Fruit fly (Drosophila melanogaster) whole organism, pupa: ENCODE data around the gene CG10469.

ENCODE experiments used
- CG13204 ChIP-seq: fragments of 200-800 bp; sonication (Bioruptor generic); optimal IDR thresholded peaks from 2 replicates; lab custom pipeline; 2018; ENCODE audit warnings: missing biosample characterization, mild to moderate bottlenecking, missing genetic modification characterization, moderate library complexity
- CG4496 ChIP-seq: fragments of 200-800 bp; sonication (Bioruptor generic); IDR thresholded peaks from 3 replicates; pipeline ENCODE4 v1.3.6; 2022; ENCODE audit warnings: missing biosample characterization, missing genetic modification characterization
- Ets98B ChIP-seq: fragments of 200-800 bp; sonication (Bioruptor generic); IDR thresholded peaks from 2 replicates; pipeline ENCODE4 v1.3.6; 2022; ENCODE audit warnings: missing biosample characterization, missing genetic modification characterization
- Snoo ChIP-seq: fragments of 200-800 bp; sonication (Bioruptor generic); optimal IDR thresholded peaks from 3 replicates; lab custom pipeline; 2017; ENCODE audit warnings: missing biosample characterization, mild to moderate bottlenecking, missing genetic modification characterization, inconsistent platforms

- TF ChIP-seq CG13204 (no peak), CG4496 (no peak), Ets98B (no peak), Snoo (tag; lab: Kevin White, UChicago) (no peak)
Measured at dm6 chr3L:6138018-6138417, 44.9 kb upstream of the CG10469 start, which contains the start of gene Lcp65Ae.
